Worm (Caenorhabditis elegans) whole organism, late embryonic: ENCODE results near the gene H12D21.5.

Source experiments
- C08G9.2 ChIP-seq: sonication (generic microtip); optimal IDR thresholded peaks from 2 replicates; lab custom pipeline; 2016; ENCODE audit warnings: mild to moderate bottlenecking, missing genetic modification characterization, moderate library complexity, missing compliant biosample characterization
- C38D4.7 ChIP-seq: fragments of 200-800 bp; sonication (Bioruptor generic); optimal IDR thresholded peaks from 2 replicates; lab custom pipeline; 2018; ENCODE audit warnings: mild to moderate bottlenecking, missing genetic modification characterization, moderate library complexity, missing compliant biosample characterization
- K02D7.2 ChIP-seq: sonication (generic microtip); optimal IDR thresholded peaks from 2 replicates; lab custom pipeline; 2017; ENCODE audit warnings: mild to moderate bottlenecking, missing genetic modification characterization, missing compliant biosample characterization
- K09A11.1 ChIP-seq: sonication (generic microtip); optimal IDR thresholded peaks from 2 replicates; lab custom pipeline; 2017; ENCODE audit warnings: antibody characterized with exemption, mild to moderate bottlenecking, missing genetic modification characterization, missing compliant biosample characterization; ENCODE audit not compliant: insufficient read depth
- T23F11.4 ChIP-seq: fragments of 200-800 bp; sonication (Bioruptor generic); optimal IDR thresholded peaks from 2 replicates; lab custom pipeline; 2018; ENCODE audit warnings: mild to moderate bottlenecking, missing genetic modification characterization, missing compliant biosample characterization
- Y22D7AL.16 ChIP-seq: sonication (generic microtip); optimal IDR thresholded peaks from 2 replicates; lab custom pipeline; 2016; ENCODE audit warnings: missing genetic modification characterization, missing compliant biosample characterization
- ama-1 ChIP-seq: fragments of 150-350 bp; optimal IDR thresholded peaks from 2 replicates; lab custom pipeline; 2014
- ceh-14 ChIP-seq: sonication (generic microtip); optimal IDR thresholded peaks from 2 replicates; lab custom pipeline; 2016; ENCODE audit warnings: missing genotype, missing genetic modification characterization, missing compliant biosample characterization
- ceh-18 ChIP-seq: sonication (generic microtip); optimal IDR thresholded peaks from 2 replicates; lab custom pipeline; 2016; ENCODE audit warnings: missing genetic modification characterization, missing compliant biosample characterization
- ceh-22 ChIP-seq: sonication (generic microtip); optimal IDR thresholded peaks from 2 replicates; lab custom pipeline; 2017; ENCODE audit warnings: missing biosample characterization, missing genetic modification characterization
- ceh-24 ChIP-seq: sonication (generic microtip); optimal IDR thresholded peaks from 2 replicates; lab custom pipeline; 2016; ENCODE audit warnings: mild to moderate bottlenecking, missing genetic modification characterization, missing compliant biosample characterization
- ceh-30 ChIP-seq: fragments of 150-350 bp; optimal IDR thresholded peaks from 2 replicates; lab custom pipeline; 2014; ENCODE audit warnings: missing biosample characterization, missing genetic modification characterization
- ceh-34 ChIP-seq: sonication (generic microtip); optimal IDR thresholded peaks from 2 replicates; lab custom pipeline; 2016; ENCODE audit warnings: mild to moderate bottlenecking, missing genetic modification characterization, missing compliant biosample characterization
- ceh-45 ChIP-seq: fragments of 200-800 bp; sonication (Bioruptor generic); IDR thresholded peaks from 2 replicates; pipeline ENCODE4 v1.3.6; 2022; ENCODE audit warnings: missing genetic modification reagents, missing genetic modification characterization, missing compliant biosample characterization
- ceh-48 ChIP-seq: sonication (generic microtip); optimal IDR thresholded peaks from 2 replicates; lab custom pipeline; 2016; ENCODE audit warnings: missing genetic modification characterization, inconsistent platforms, missing compliant biosample characterization
- ceh-9 ChIP-seq: sonication (generic microtip); optimal IDR thresholded peaks from 2 replicates; lab custom pipeline; 2016; ENCODE audit warnings: mild to moderate bottlenecking, missing genetic modification characterization, inconsistent platforms, missing compliant biosample characterization
- che-1 ChIP-seq: sonication (generic microtip); optimal IDR thresholded peaks from 2 replicates; lab custom pipeline; 2016; ENCODE audit warnings: mild to moderate bottlenecking, missing genetic modification characterization, missing compliant biosample characterization
- dmd-4 ChIP-seq: sonication (generic microtip); optimal IDR thresholded peaks from 2 replicates; lab custom pipeline; 2016; ENCODE audit warnings: borderline replicate concordance, missing genetic modification characterization, missing compliant biosample characterization
- dve-1 ChIP-seq: sonication (generic microtip); optimal IDR thresholded peaks from 2 replicates; lab custom pipeline; 2017; ENCODE audit warnings: antibody characterized with exemption, mild to moderate bottlenecking, missing genetic modification characterization, missing compliant biosample characterization
- elt-2 ChIP-seq: sonication (generic microtip); optimal IDR thresholded peaks from 2 replicates; lab custom pipeline; 2016; ENCODE audit warnings: missing genetic modification reagents, missing genetic modification characterization, missing compliant biosample characterization
- eyg-1 ChIP-seq: sonication (generic microtip); optimal IDR thresholded peaks from 2 replicates; lab custom pipeline; 2016; ENCODE audit warnings: missing genotype, missing genetic modification characterization, missing compliant biosample characterization
- fax-1 ChIP-seq: sonication (generic microtip); optimal IDR thresholded peaks from 2 replicates; lab custom pipeline; 2016; ENCODE audit warnings: missing genotype, missing genetic modification characterization, missing compliant biosample characterization
- fkh-10 ChIP-seq: fragments of 150-350 bp; optimal IDR thresholded peaks from 2 replicates; lab custom pipeline; 2014; ENCODE audit warnings: missing biosample characterization, missing genetic modification reagents, missing genetic modification characterization
- fkh-6 ChIP-seq: sonication (generic microtip); optimal IDR thresholded peaks from 2 replicates; lab custom pipeline; 2016; ENCODE audit warnings: missing genetic modification characterization, missing compliant biosample characterization
- gmeb-2 ChIP-seq: sonication (generic microtip); optimal IDR thresholded peaks from 2 replicates; lab custom pipeline; 2016; ENCODE audit warnings: missing genetic modification characterization, inconsistent platforms, missing compliant biosample characterization
- hlh-13 ChIP-seq: fragments of 200-800 bp; sonication (Bioruptor generic); optimal IDR thresholded peaks from 2 replicates; lab custom pipeline; 2018; ENCODE audit warnings: mild to moderate bottlenecking, missing genetic modification characterization, missing compliant biosample characterization
- hlh-15 ChIP-seq: sonication (generic microtip); optimal IDR thresholded peaks from 2 replicates; lab custom pipeline; 2016; ENCODE audit warnings: missing genetic modification characterization, missing compliant biosample characterization
- hlh-30 ChIP-seq: sonication (generic microtip); optimal IDR thresholded peaks from 2 replicates; lab custom pipeline; 2017; ENCODE audit warnings: antibody characterized with exemption, missing genetic modification characterization, missing compliant biosample characterization; ENCODE audit not compliant: insufficient read depth
- hlh-6 ChIP-seq: sonication (generic microtip); optimal IDR thresholded peaks from 2 replicates; lab custom pipeline; 2016; ENCODE audit warnings: missing genotype, missing genetic modification characterization, missing compliant biosample characterization
- lim-6 ChIP-seq: sonication (generic microtip); optimal IDR thresholded peaks from 2 replicates; lab custom pipeline; 2016; ENCODE audit warnings: missing genetic modification characterization, missing compliant biosample characterization
- madf-2 ChIP-seq: sonication (generic microtip); optimal IDR thresholded peaks from 2 replicates; lab custom pipeline; 2017; ENCODE audit warnings: missing genetic modification characterization, missing compliant biosample characterization
- mec-3 ChIP-seq: sonication (generic microtip); optimal IDR thresholded peaks from 2 replicates; lab custom pipeline; 2016; ENCODE audit warnings: borderline replicate concordance, missing genetic modification characterization, missing compliant biosample characterization
- nfya-1 ChIP-seq: sonication (generic microtip); optimal IDR thresholded peaks from 2 replicates; lab custom pipeline; 2017; ENCODE audit warnings: missing genetic modification characterization, mild to moderate bottlenecking, missing compliant biosample characterization, antibody characterized with exemption, moderate library complexity
- npax-4 ChIP-seq: sonication (generic microtip); optimal IDR thresholded peaks from 2 replicates; lab custom pipeline; 2016; ENCODE audit warnings: missing genetic modification characterization, missing compliant biosample characterization
- pag-3 ChIP-seq: sonication (generic microtip); optimal IDR thresholded peaks from 2 replicates; lab custom pipeline; 2016; ENCODE audit warnings: missing compliant biosample characterization, missing genetic modification characterization, borderline replicate concordance
- pat-9 ChIP-seq: fragments of 200-800 bp; sonication (Bioruptor generic); optimal IDR thresholded peaks from 2 replicates; lab custom pipeline; 2018; ENCODE audit warnings: mild to moderate bottlenecking, missing genetic modification characterization, moderate library complexity, missing compliant biosample characterization
- pax-1 ChIP-seq: fragments of 150-350 bp; optimal IDR thresholded peaks from 2 replicates; lab custom pipeline; 2014; ENCODE audit warnings: missing biosample characterization, missing genetic modification characterization
- pha-2 ChIP-seq: sonication (generic microtip); optimal IDR thresholded peaks from 2 replicates; lab custom pipeline; 2017; ENCODE audit warnings: mild to moderate bottlenecking, missing genetic modification characterization, missing compliant biosample characterization
- pha-4 ChIP-seq: fragments of 150-350 bp; optimal IDR thresholded peaks from 2 replicates; lab custom pipeline; 2018; ENCODE audit warnings: missing biosample characterization, missing genetic modification reagents, missing genetic modification characterization
- pqm-1 ChIP-seq: sonication (generic microtip); optimal IDR thresholded peaks from 2 replicates; lab custom pipeline; 2016; ENCODE audit warnings: missing genetic modification characterization, missing compliant biosample characterization
- pros-1 ChIP-seq: fragments of 150-350 bp; optimal IDR thresholded peaks from 2 replicates; lab custom pipeline; 2014; ENCODE audit warnings: missing biosample characterization, missing genetic modification reagents, missing genetic modification characterization
- ref-2 ChIP-seq: sonication (generic microtip); optimal IDR thresholded peaks from 2 replicates; lab custom pipeline; 2016; ENCODE audit warnings: missing genetic modification characterization, missing compliant biosample characterization
- rnt-1 ChIP-seq: sonication (generic microtip); optimal IDR thresholded peaks from 2 replicates; lab custom pipeline; 2016; ENCODE audit warnings: missing genetic modification characterization, missing compliant biosample characterization
- sox-2 ChIP-seq: fragments of 200-800 bp; sonication (Bioruptor generic); IDR thresholded peaks from 2 replicates; pipeline ENCODE4 v1.3.6; 2022; ENCODE audit warnings: missing genetic modification reagents, missing genetic modification characterization, missing compliant biosample characterization
- sox-4 ChIP-seq: sonication (generic microtip); optimal IDR thresholded peaks from 2 replicates; lab custom pipeline; 2017; ENCODE audit warnings: mild to moderate bottlenecking, missing genetic modification characterization, inconsistent platforms, missing compliant biosample characterization
- tbx-2 ChIP-seq: sonication (generic microtip); optimal IDR thresholded peaks from 2 replicates; lab custom pipeline; 2016; ENCODE audit warnings: missing genetic modification characterization, missing compliant biosample characterization
- tbx-7 ChIP-seq: sonication (generic microtip); optimal IDR thresholded peaks from 2 replicates; lab custom pipeline; 2016; ENCODE audit warnings: missing genotype, missing genetic modification characterization, missing compliant biosample characterization
- ttx-3 ChIP-seq: sonication (generic microtip); optimal IDR thresholded peaks from 2 replicates; lab custom pipeline; 2016; ENCODE audit warnings: missing genetic modification reagents, missing genetic modification characterization, missing compliant biosample characterization
- unc-3 ChIP-seq, 2 experiments: fragments of 200-800 bp in 1 of 2; sonication (Bioruptor generic) in 1 of 2; sonication (generic microtip) in 1 of 2; conservative IDR thresholded peaks in 1 of 2; optimal IDR thresholded peaks in 1 of 2; 2 replicates each; pipeline versions ENCODE4 v1.3.6 to Lab custom; 2016 to 2022; ENCODE audit warnings: missing compliant biosample characterization in 2 of 2, missing genetic modification characterization in 2 of 2, missing genetic modification reagents in 1 of 2
- unc-86 ChIP-seq: sonication (generic microtip); optimal IDR thresholded peaks from 2 replicates; lab custom pipeline; 2016; ENCODE audit warnings: missing genetic modification characterization, missing compliant biosample characterization

Gene H12D21.5

DNA sequence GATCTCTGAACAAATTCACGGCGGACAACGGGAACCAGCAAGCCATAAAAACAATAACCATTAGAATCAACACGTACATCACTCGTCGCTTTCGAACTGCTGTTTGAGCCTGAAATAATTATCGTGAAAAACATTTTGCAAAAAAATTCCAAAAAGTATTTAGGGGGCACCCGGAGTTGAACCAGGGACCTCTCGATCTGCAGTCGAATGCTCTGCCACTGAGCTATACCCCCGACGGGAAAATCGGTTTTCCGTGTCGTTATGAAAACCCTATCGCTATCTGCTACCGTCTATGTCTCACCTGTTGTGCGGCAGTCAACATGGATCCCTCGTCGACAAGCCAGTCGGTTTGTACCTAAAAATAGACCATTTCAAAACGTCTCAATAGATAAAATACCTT lies 38.2 kb upstream of the H12D21.5 start (continued):
- no peak for TF ChIP-seq pax-1 (tag; lab: Kevin White, UChicago)
- TF ChIP-seq lim-6 (tag; lab: Kevin White, UChicago), result no peak
- TF ChIP-seq madf-2 (tag; lab: Kevin White, UChicago), result peak; percentile 40
- TF ChIP-seq dve-1, result peak; percentile 33
- TF ChIP-seq sox-4 (tag; lab: Kevin White, UChicago), result peak; percentile 15
- TF ChIP-seq ceh-24 (tag; lab: Kevin White, UChicago), result no peak
- TF ChIP-seq pros-1 (tag; lab: Kevin White, UChicago), result no peak
- TF ChIP-seq eyg-1 (tag; lab: Kevin White, UChicago), result no peak
- TF ChIP-seq fkh-6, result no peak
- peak; percentile 19 for TF ChIP-seq pha-2 (tag; lab: Kevin White, UChicago)
- no peak for TF ChIP-seq ceh-14 (tag; lab: Kevin White, UChicago)
- TF ChIP-seq fkh-10, result no peak
- peak; percentile 42 for TF ChIP-seq unc-86 (tag; lab: Kevin White, UChicago)
- TF ChIP-seq tbx-7 (tag; lab: Kevin White, UChicago), result no peak
- no peak for TF ChIP-seq npax-4 (tag; lab: Kevin White, UChicago)
- TF ChIP-seq sox-2 (GFP tag; lab: Robert Waterston, UW), result no peak
- no peak for TF ChIP-seq ceh-30 (tag; lab: Kevin White, UChicago)
- TF ChIP-seq pqm-1 (tag; lab: Kevin White, UChicago), result no peak
- TF ChIP-seq ceh-34, result peak; percentile 28
- TF ChIP-seq ref-2, result no peak
- TF ChIP-seq ttx-3 (tag; lab: Kevin White, UChicago), result no peak
- peak; percentile 62 for TF ChIP-seq che-1 (tag; lab: Kevin White, UChicago)
- no peak for TF ChIP-seq hlh-15 (tag; lab: Kevin White, UChicago)
- peak; percentile 44 for TF ChIP-seq C08G9.2 (tag; lab: Kevin White, UChicago)
- TF ChIP-seq Y22D7AL.16 (tag; lab: Kevin White, UChicago), result no peak
- TF ChIP-seq C38D4.7 (GFP tag; lab: Kevin White, UChicago), result peak; percentile 57
- no peak for TF ChIP-seq tbx-2 (tag; lab: Kevin White, UChicago)
- peak; percentile 44 for TF ChIP-seq gmeb-2 (tag; lab: Kevin White, UChicago)
- peak; percentile 35 for TF ChIP-seq ceh-48 (tag; lab: Kevin White, UChicago)
- TF ChIP-seq pag-3 (tag; lab: Kevin White, UChicago), result no peak
- peak; percentile 30 for TF ChIP-seq pat-9 (tag; lab: Kevin White, UChicago)
- TF ChIP-seq hlh-13 (GFP tag; lab: Kevin White, UChicago), result peak; percentile 46
- peak; percentile 33 for TF ChIP-seq elt-2 (tag; lab: Kevin White, UChicago)
- TF ChIP-seq hlh-6, result peak; percentile 51
- peak; percentile 45 for TF ChIP-seq T23F11.4 (GFP tag; lab: Kevin White, UChicago)
- TF ChIP-seq dmd-4 (tag; lab: Kevin White, UChicago), result no peak
- TF ChIP-seq rnt-1 (tag; lab: Kevin White, UChicago), result no peak
- peak; percentile 1 for TF ChIP-seq ceh-18 (tag; lab: Kevin White, UChicago)
- TF ChIP-seq ceh-45, result no peak
- TF ChIP-seq ama-1 (lab: Kevin White, UChicago), result no peak
- no peak; the same call in 1 of the 2 replicates for TF ChIP-seq unc-3 (GFP tag; conservative IDR thresholded peaks at IDR 0.05; lab: Robert Waterston, UW)
- peak; percentile 32 for TF ChIP-seq unc-3 (tag; optimal IDR thresholded peaks at IDR 0.05; lab: Kevin White, UChicago)
- TF ChIP-seq hlh-30 (tag; lab: Kevin White, UChicago), result no peak

- TF ChIP-seq sox-2 (GFP tag; lab: Robert Waterston, UW), result no peak
- no peak for TF ChIP-seq pqm-1 (tag; lab: Kevin White, UChicago)
- TF ChIP-seq ceh-30 (tag; lab: Kevin White, UChicago), result no peak
- TF ChIP-seq eyg-1 (tag; lab: Kevin White, UChicago), result no peak
- TF ChIP-seq ceh-22 (tag; lab: Kevin White, UChicago), result no peak
- TF ChIP-seq nfya-1 (tag; lab: Kevin White, UChicago), result no peak
- no peak for TF ChIP-seq ama-1 (lab: Kevin White, UChicago)
- TF ChIP-seq K02D7.2 (tag; lab: Kevin White, UChicago), result no peak
- no peak for TF ChIP-seq mec-3 (tag; lab: Kevin White, UChicago)
- TF ChIP-seq K09A11.1 (tag; lab: Kevin White, UChicago), result no peak
- no peak for TF ChIP-seq fax-1
- no peak for TF ChIP-seq pha-4 (tag; lab: Kevin White, UChicago)
- TF ChIP-seq npax-4 (tag; lab: Kevin White, UChicago), result no peak
- TF ChIP-seq ceh-9, result no peak
- no peak for TF ChIP-seq che-1 (tag; lab: Kevin White, UChicago)
These were observed 35.3 kb upstream of the H12D21.5 start, which contains the start of gene npr-13 for ce11 chrV:14858503-14858902. Gene npr-13, minus strand, starts transcription at chrV:14858603.
